Worm (Caenorhabditis elegans) whole organism, L2 larva: ENCODE measurements around the gene tag-164.

Experiments
- C34F6.9 ChIP-seq: fragments of 150-350 bp; optimal IDR thresholded peaks from 2 replicates; lab custom pipeline; 2014; ENCODE audit warnings: missing biosample characterization, missing genetic modification characterization
- F13H6.1 ChIP-seq: sonication (generic microtip); optimal IDR thresholded peaks from 2 replicates; lab custom pipeline; 2016; ENCODE audit warnings: missing genetic modification characterization, missing compliant biosample characterization
- R02D3.7 ChIP-seq: fragments of 150-350 bp; optimal IDR thresholded peaks from 2 replicates; lab custom pipeline; 2014; ENCODE audit warnings: missing biosample characterization, missing genetic modification characterization
- Y55F3AM.14 ChIP-seq: fragments of 200-800 bp; sonication (Bioruptor generic); optimal IDR thresholded peaks from 2 replicates; lab custom pipeline; 2018; ENCODE audit warnings: mild to moderate bottlenecking, missing genetic modification characterization, missing compliant biosample characterization
- ZK546.5 ChIP-seq: sonication (generic microtip); optimal IDR thresholded peaks from 2 replicates; lab custom pipeline; 2017; ENCODE audit warnings: missing biosample characterization, missing genetic modification characterization
- alr-1 ChIP-seq: fragments of 150-350 bp; optimal IDR thresholded peaks from 2 replicates; lab custom pipeline; 2014; ENCODE audit warnings: missing biosample characterization, missing genetic modification characterization
- aly-2 ChIP-seq: fragments of 150-350 bp; optimal IDR thresholded peaks from 2 replicates; lab custom pipeline; 2014; ENCODE audit warnings: missing biosample characterization, missing genetic modification characterization
- ama-1 ChIP-seq: fragments of 150-350 bp; optimal IDR thresholded peaks from 2 replicates; lab custom pipeline; 2018; ENCODE audit warnings: inconsistent platforms
- blmp-1 ChIP-seq: sonication (generic microtip); optimal IDR thresholded peaks from 2 replicates; lab custom pipeline; 2017; ENCODE audit warnings: missing genetic modification characterization, mild to moderate bottlenecking, missing compliant biosample characterization, antibody characterized with exemption, moderate library complexity; ENCODE audit not compliant: insufficient read depth
- ceh-16 ChIP-seq: fragments of 150-350 bp; optimal IDR thresholded peaks from 2 replicates; lab custom pipeline; 2014; ENCODE audit warnings: missing biosample characterization, missing genetic modification characterization
- ceh-82 ChIP-seq: fragments of 150-350 bp; optimal IDR thresholded peaks from 2 replicates; lab custom pipeline; 2014; ENCODE audit warnings: missing biosample characterization, missing genetic modification characterization
- crh-2 ChIP-seq: sonication (generic microtip); optimal IDR thresholded peaks from 2 replicates; lab custom pipeline; 2017; ENCODE audit warnings: missing biosample characterization, missing genetic modification characterization
- dmd-4 ChIP-seq: sonication (generic microtip); optimal IDR thresholded peaks from 2 replicates; lab custom pipeline; 2017; ENCODE audit warnings: missing biosample characterization, missing genetic modification characterization
- egl-27 ChIP-seq: sonication (generic microtip); optimal IDR thresholded peaks from 3 replicates; lab custom pipeline; 2017; ENCODE audit warnings: missing biosample characterization, missing genetic modification reagents, missing genetic modification characterization
- elt-1 ChIP-seq: fragments of 150-350 bp; optimal IDR thresholded peaks from 2 replicates; lab custom pipeline; 2014; ENCODE audit warnings: missing biosample characterization, missing genetic modification characterization
- elt-3 ChIP-seq: sonication (generic microtip); optimal IDR thresholded peaks from 2 replicates; lab custom pipeline; 2017; ENCODE audit warnings: missing biosample characterization, missing genetic modification characterization
- fos-1 ChIP-seq: fragments of 150-350 bp; optimal IDR thresholded peaks from 2 replicates; lab custom pipeline; 2014; ENCODE audit warnings: missing biosample characterization, missing genetic modification characterization
- gmeb-1 ChIP-seq: fragments of 150-350 bp; optimal IDR thresholded peaks from 2 replicates; lab custom pipeline; 2014; ENCODE audit warnings: missing biosample characterization, missing genetic modification characterization
- lin-11 ChIP-seq: fragments of 150-350 bp; sonication (generic microtip); optimal IDR thresholded peaks from 2 replicates; lab custom pipeline; 2014; ENCODE audit warnings: missing biosample characterization, missing genetic modification characterization, inconsistent platforms, mixed read lengths
- lin-13 ChIP-seq: fragments of 150-350 bp; optimal IDR thresholded peaks from 2 replicates; lab custom pipeline; 2014; ENCODE audit warnings: missing biosample characterization, missing genetic modification reagents, missing genetic modification characterization
- lin-39 ChIP-seq: fragments of 150-350 bp; optimal IDR thresholded peaks from 2 replicates; lab custom pipeline; 2014; ENCODE audit warnings: missing biosample characterization, missing genetic modification reagents, missing genetic modification characterization
- lsy-2 ChIP-seq, 2 experiments: fragments of 150-350 bp in 1 of 2; sonication (generic microtip) in 1 of 2; optimal IDR thresholded peaks; 2 replicates each; lab custom pipeline; 2014 to 2017; ENCODE audit warnings: missing biosample characterization in 2 of 2, missing genetic modification characterization in 2 of 2
- mab-5 ChIP-seq: fragments of 150-350 bp; optimal IDR thresholded peaks from 2 replicates; lab custom pipeline; 2014; ENCODE audit warnings: missing biosample characterization, missing genetic modification characterization
- mbf-1 ChIP-seq: sonication (generic microtip); optimal IDR thresholded peaks from 2 replicates; lab custom pipeline; 2017; ENCODE audit warnings: missing biosample characterization, missing genetic modification characterization
- mdl-1 ChIP-seq, 2 experiments: fragments of 150-350 bp in 1 of 2; sonication (generic microtip) in 1 of 2; optimal IDR thresholded peaks; 2 replicates each; lab custom pipeline; 2017; ENCODE audit warnings: missing biosample characterization in 2 of 2, missing genetic modification characterization in 2 of 2
- nhr-10 ChIP-seq: sonication (generic microtip); optimal IDR thresholded peaks from 2 replicates; lab custom pipeline; 2017; ENCODE audit warnings: missing biosample characterization, missing genetic modification characterization
- nhr-11 ChIP-seq: fragments of 150-350 bp; optimal IDR thresholded peaks from 2 replicates; lab custom pipeline; 2014; ENCODE audit warnings: missing biosample characterization, missing genetic modification characterization
- nhr-12 ChIP-seq: fragments of 150-350 bp; optimal IDR thresholded peaks from 2 replicates; lab custom pipeline; 2014; ENCODE audit warnings: missing biosample characterization, missing genetic modification characterization
- nhr-129 ChIP-seq: fragments of 150-350 bp; optimal IDR thresholded peaks from 2 replicates; lab custom pipeline; 2014; ENCODE audit warnings: missing biosample characterization, missing genetic modification characterization
- nhr-21 ChIP-seq: fragments of 150-350 bp; optimal IDR thresholded peaks from 2 replicates; lab custom pipeline; 2014; ENCODE audit warnings: missing biosample characterization, missing genetic modification characterization
- nhr-23 ChIP-seq: fragments of 150-350 bp; optimal IDR thresholded peaks from 2 replicates; lab custom pipeline; 2014; ENCODE audit warnings: missing biosample characterization, missing genetic modification reagents, missing genetic modification characterization
- nhr-237 ChIP-seq: fragments of 150-350 bp; optimal IDR thresholded peaks from 2 replicates; lab custom pipeline; 2014; ENCODE audit warnings: missing biosample characterization, missing genetic modification characterization
- nhr-25 ChIP-seq: fragments of 150-350 bp; sonication (generic microtip); optimal IDR thresholded peaks from 3 replicates; lab custom pipeline; 2014; ENCODE audit warnings: missing biosample characterization, missing genetic modification characterization
- nhr-6 ChIP-seq: fragments of 150-350 bp; optimal IDR thresholded peaks from 2 replicates; lab custom pipeline; 2014; ENCODE audit warnings: missing biosample characterization, missing genetic modification characterization
- nhr-77 ChIP-seq: fragments of 150-350 bp; optimal IDR thresholded peaks from 2 replicates; lab custom pipeline; 2014; ENCODE audit warnings: missing biosample characterization, missing genetic modification characterization
- peb-1 ChIP-seq: fragments of 150-350 bp; optimal IDR thresholded peaks from 2 replicates; lab custom pipeline; 2014; ENCODE audit warnings: missing biosample characterization, missing genetic modification characterization
- sem-4 ChIP-seq: fragments of 150-350 bp; optimal IDR thresholded peaks from 2 replicates; lab custom pipeline; 2014; ENCODE audit warnings: missing biosample characterization, missing genetic modification reagents, missing genetic modification characterization
- skn-1 ChIP-seq: sonication (generic microtip); optimal IDR thresholded peaks from 2 replicates; lab custom pipeline; 2017; ENCODE audit warnings: missing biosample characterization, missing genetic modification characterization
- sma-3 ChIP-seq: sonication (generic microtip); optimal IDR thresholded peaks from 2 replicates; lab custom pipeline; 2016; ENCODE audit warnings: missing genetic modification reagents, missing genetic modification characterization, missing compliant biosample characterization
- sma-9 ChIP-seq, 2 experiments: fragments of 150-350 bp in 1 of 2; sonication (generic microtip) in 1 of 2; optimal IDR thresholded peaks; 2 replicates each; lab custom pipeline; 2014 to 2016; ENCODE audit warnings: missing genetic modification characterization in 2 of 2, mild to moderate bottlenecking in 1 of 2, missing biosample characterization in 1 of 2, missing compliant biosample characterization in 1 of 2, missing genetic modification reagents in 1 of 2, moderate library complexity in 1 of 2
- snpc-4 ChIP-seq: fragments of 150-350 bp; optimal IDR thresholded peaks from 2 replicates; lab custom pipeline; 2014; ENCODE audit warnings: missing biosample characterization, missing genetic modification characterization
- unc-39 ChIP-seq: fragments of 150-350 bp; optimal IDR thresholded peaks from 2 replicates; lab custom pipeline; 2014; ENCODE audit warnings: missing biosample characterization, missing genetic modification characterization
- unc-55 ChIP-seq: fragments of 150-350 bp; sonication (generic microtip); optimal IDR thresholded peaks from 3 replicates; lab custom pipeline; 2014; ENCODE audit warnings: missing biosample characterization, missing genetic modification reagents, missing genetic modification characterization
- unc-62 ChIP-seq: fragments of 150-350 bp; optimal IDR thresholded peaks from 2 replicates; lab custom pipeline; 2014; ENCODE audit warnings: missing biosample characterization, missing genetic modification reagents, missing genetic modification characterization
- zag-1 ChIP-seq: fragments of 150-350 bp; optimal IDR thresholded peaks from 2 replicates; lab custom pipeline; 2014; ENCODE audit warnings: missing biosample characterization, missing genetic modification characterization
- ztf-1 ChIP-seq: fragments of 200-800 bp; sonication (Bioruptor generic); conservative IDR thresholded peaks from 2 replicates; pipeline ENCODE4 v1.3.6; 2022; ENCODE audit warnings: missing genetic modification characterization, missing compliant biosample characterization
- ztf-11 ChIP-seq: sonication (generic microtip); optimal IDR thresholded peaks from 2 replicates; lab custom pipeline; 2017; ENCODE audit warnings: missing biosample characterization, missing genetic modification characterization
- ztf-4 ChIP-seq: fragments of 150-350 bp; optimal IDR thresholded peaks from 2 replicates; lab custom pipeline; 2014; ENCODE audit warnings: missing biosample characterization, missing genetic modification characterization

Gene tag-164

DNA sequence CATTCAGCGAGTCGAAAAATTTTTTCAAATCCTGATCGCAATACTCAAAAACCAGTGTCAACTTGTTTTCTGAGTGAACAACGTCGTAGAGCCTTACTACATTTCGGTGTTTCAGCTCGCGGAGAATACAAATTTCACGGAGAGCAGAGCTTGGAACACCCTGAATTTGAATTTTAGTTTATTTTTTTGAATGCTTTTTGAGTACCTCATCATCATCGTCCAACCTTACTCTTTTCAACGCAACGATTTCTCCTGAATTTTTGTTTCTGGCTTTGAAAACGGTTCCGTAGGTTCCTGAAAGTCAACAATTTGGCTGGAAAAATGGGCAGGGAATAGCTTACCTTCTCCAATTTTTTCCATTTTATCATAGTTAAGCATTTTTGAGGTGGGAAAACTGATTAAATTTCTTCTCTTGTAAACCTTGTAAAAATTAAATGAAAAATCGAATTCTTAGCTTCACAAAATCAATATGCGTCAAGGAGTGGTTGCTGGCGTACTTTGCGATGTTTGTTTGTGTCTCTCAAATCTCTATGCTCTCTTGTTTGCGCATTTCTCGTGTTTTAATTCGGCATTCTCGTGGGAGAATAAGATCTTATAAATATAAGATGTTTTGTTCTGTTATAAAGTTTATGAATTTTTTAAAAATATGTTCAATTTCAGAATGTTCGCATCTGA, 6.7 kb downstream of the tag-164 start, which contains the start of gene cdk-5:
Gene cdk-5, minus strand, starts transcription at position 425 of the 675 bp plus-strand sequence.
- TF ChIP-seq zag-1 (tag; lab: Kevin White, UChicago) (no peak), egl-27 (peak; percentile 86), ztf-1 (GFP tag; lab: Robert Waterston, UW) (no peak), unc-55 (GFP tag; lab: Kevin White, UChicago) (peak; percentile 98), Y55F3AM.14 (no peak), ceh-82 (tag; lab: Kevin White, UChicago) (peak; percentile 42), nhr-237 (tag; lab: Kevin White, UChicago) (no peak), nhr-25 (tag; lab: Kevin White, UChicago) (peak; percentile 94), lin-11 (peak; percentile 73), dmd-4 (tag; lab: Kevin White, UChicago) (no peak), mdl-1 (tag; optimal IDR thresholded peaks at IDR 0.05; lab: Kevin White, UChicago) (peak in 1 of 2 experiments; percentile 32), elt-1 (tag; lab: Kevin White, UChicago) (no peak), crh-2 (peak; percentile 98), nhr-129 (tag; lab: Kevin White, UChicago) (peak; percentile 83), lin-39 (no peak), ama-1 (lab: Kevin White, UChicago) (peak; percentile 81), alr-1 (no peak), ZK546.5 (tag; lab: Kevin White, UChicago) (peak; percentile 83), mab-5 (peak; percentile 89), skn-1 (tag; lab: Kevin White, UChicago) (no peak), unc-39 (tag; lab: Kevin White, UChicago) (no peak), blmp-1 (tag; lab: Kevin White, UChicago) (peak; percentile 49), gmeb-1 (tag; lab: Kevin White, UChicago) (peak; percentile 94), mbf-1 (tag; lab: Kevin White, UChicago) (no peak), nhr-77 (tag; lab: Kevin White, UChicago) (no peak), R02D3.7 (tag; lab: Kevin White, UChicago) (peak; percentile 60), unc-62 (GFP tag; lab: Kevin White, UChicago) (no peak), sma-9 (GFP tag; optimal IDR thresholded peaks at IDR 0.05; lab: Kevin White, UChicago) (peak; percentile 93), sma-9 (tag; optimal IDR thresholded peaks at IDR 0.05; lab: Kevin White, UChicago) (no peak), elt-3 (no peak), sem-4 (tag; lab: Kevin White, UChicago) (peak; percentile 74), nhr-12 (tag; lab: Kevin White, UChicago) (no peak), ceh-16 (tag; lab: Kevin White, UChicago) (peak; percentile 22), C34F6.9 (tag; lab: Kevin White, UChicago) (peak; percentile 99), nhr-6 (peak; percentile 90), aly-2 (peak; percentile 22), nhr-21 (peak; percentile 93), nhr-11 (no peak), nhr-23 (tag; lab: Kevin White, UChicago) (no peak), sma-3 (peak; percentile 87), lsy-2 (tag; optimal IDR thresholded peaks at IDR 0.05; lab: Kevin White, UChicago) (peak; percentile 94 to 97), peb-1 (tag; lab: Kevin White, UChicago) (no peak), snpc-4 (tag; lab: Kevin White, UChicago) (peak; percentile 20), ztf-11 (no peak), fos-1 (tag; lab: Kevin White, UChicago) (peak; percentile 74), lin-13 (peak; percentile 88), F13H6.1 (peak; percentile 88), ztf-4 (tag; lab: Kevin White, UChicago) (peak; percentile 87), nhr-10 (tag; lab: Kevin White, UChicago) (peak; percentile 65)
- TF ChIP-seq, all 48 proteins: peak for 29
